Worm (Caenorhabditis elegans): ENCODE measurements around the gene wdr-4.

Gene wdr-4

DNA sequence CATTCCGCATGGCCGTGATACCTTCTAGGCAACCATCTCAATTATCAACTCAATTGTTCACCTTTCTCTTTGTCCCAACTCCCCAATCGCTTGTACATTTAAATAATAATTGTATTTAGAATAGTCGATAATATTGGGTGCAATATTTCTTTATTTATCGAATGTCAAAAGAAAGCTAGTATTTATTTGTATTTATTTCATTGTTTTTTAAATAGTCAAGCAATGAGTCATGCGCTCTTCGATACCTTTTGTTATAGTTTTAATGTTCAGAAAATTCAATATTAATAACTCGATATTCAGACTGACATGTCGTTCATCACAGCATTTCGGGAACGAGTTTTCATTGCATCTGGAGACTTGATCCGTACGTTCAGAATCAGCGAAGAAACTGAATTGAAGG, at the start of gene wdr-4:
wdr-4 (plus strand) TSS at position 301 of the 400 bp plus-strand sequence.
- no peak for TF ChIP-seq nfya-1 (tag; optimal IDR thresholded peaks at IDR 0.05; ENCODE audit: insufficient read depth)
- no peak for TF ChIP-seq nhr-67 (tag; optimal IDR thresholded peaks at IDR 0.05)
- no peak for TF ChIP-seq ceh-9 (tag; optimal IDR thresholded peaks at IDR 0.05)
- no peak for TF ChIP-seq nhr-76 (tag; optimal IDR thresholded peaks at IDR 0.05)
- no peak for TF ChIP-seq nhr-77 (tag; optimal IDR thresholded peaks at IDR 0.05)
- no peak for TF ChIP-seq skn-1 (tag; optimal IDR thresholded peaks at IDR 0.05)
- TF ChIP-seq egl-5 (tag; optimal IDR thresholded peaks at IDR 0.05) = no peak

DNA sequence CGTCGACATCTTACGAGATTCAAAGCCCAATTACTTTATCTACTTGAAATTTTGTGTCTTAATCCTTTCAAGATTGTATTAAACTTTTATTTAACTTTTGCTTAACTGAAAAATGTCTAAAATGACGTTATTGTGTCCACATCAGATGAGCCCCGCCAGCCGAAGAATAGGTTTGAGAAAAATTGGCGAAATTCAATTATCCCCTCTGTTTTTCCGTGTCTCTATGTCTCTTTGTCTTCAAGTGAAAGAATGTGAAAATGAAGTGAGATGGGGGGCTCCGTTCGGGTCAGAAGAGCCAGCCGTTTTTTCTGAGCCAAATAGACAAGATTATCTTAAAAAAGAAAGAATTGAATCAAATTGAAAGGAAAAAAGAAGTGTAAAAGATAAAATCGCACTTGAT, 48.3 kb upstream of the wdr-4 start:
- TF ChIP-seq mdl-1 (tag; optimal IDR thresholded peaks at IDR 0.05) = no peak
- no peak for TF ChIP-seq pqm-1 (tag; optimal IDR thresholded peaks at IDR 0.05)

DNA sequence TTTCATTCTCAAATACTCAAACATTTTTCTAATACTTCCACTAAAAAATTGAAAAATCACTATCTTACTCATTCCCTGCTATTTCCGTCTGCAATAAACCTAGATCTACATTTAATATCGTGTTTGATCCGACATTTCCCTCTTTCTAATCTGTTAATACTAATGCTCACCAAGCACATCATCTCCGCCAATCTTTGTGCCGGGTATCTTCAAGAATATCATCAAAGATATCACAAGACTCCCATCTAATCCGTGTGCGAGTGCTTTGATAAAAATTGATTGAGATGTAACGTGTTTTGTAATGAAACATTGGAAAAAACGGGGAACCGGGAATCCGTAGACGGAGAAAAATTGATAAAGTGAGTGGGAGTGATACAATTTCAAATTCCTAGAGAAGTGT, 46.3 kb upstream of the wdr-4 start:
- TF ChIP-seq nhr-67 (tag; optimal IDR thresholded peaks at IDR 0.05) = no peak
- no peak for TF ChIP-seq nhr-77 (tag; optimal IDR thresholded peaks at IDR 0.05)
- TF ChIP-seq ceh-82 (tag; optimal IDR thresholded peaks at IDR 0.05) = no peak
- TF ChIP-seq ceh-9 (tag; optimal IDR thresholded peaks at IDR 0.05) = no peak
- no peak for TF ChIP-seq egl-5 (tag; optimal IDR thresholded peaks at IDR 0.05)
- no peak for TF ChIP-seq ZK546.5 (tag; optimal IDR thresholded peaks at IDR 0.05)
- no peak for TF ChIP-seq zag-1 (tag; optimal IDR thresholded peaks at IDR 0.05)
- TF ChIP-seq tbx-2 (tag; optimal IDR thresholded peaks at IDR 0.05) = no peak
- TF ChIP-seq egl-27 (tag; optimal IDR thresholded peaks at IDR 0.05) = no peak

DNA sequence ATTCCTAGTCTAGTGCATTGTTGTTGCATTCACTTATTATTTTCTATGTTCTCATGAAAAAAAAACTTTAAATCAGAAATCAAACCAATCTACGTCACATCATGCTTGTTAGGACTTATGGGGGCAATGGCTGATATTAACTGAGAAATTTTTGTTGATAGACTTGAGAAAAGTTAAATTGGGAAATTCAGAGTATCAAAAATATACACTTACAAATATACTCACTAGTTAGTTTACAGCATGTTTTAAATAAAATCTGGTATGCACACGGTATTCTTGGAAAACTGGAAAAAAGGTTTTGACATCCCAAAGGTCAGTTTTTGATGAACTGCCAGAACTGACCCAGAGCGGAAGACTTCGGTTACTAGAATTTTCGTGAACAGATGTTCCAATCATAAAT, 44.6 kb upstream of the wdr-4 start:
- no peak for TF ChIP-seq pha-4 (tag; optimal IDR thresholded peaks at IDR 0.05)
- no peak for TF ChIP-seq hmg-11 (tag; optimal IDR thresholded peaks at IDR 0.05)
- TF ChIP-seq egl-5 (tag; optimal IDR thresholded peaks at IDR 0.05) = no peak
- TF ChIP-seq ceh-28 (tag; optimal IDR thresholded peaks at IDR 0.05) = no peak
- TF ChIP-seq lin-39 (tag; optimal IDR thresholded peaks at IDR 0.05) = no peak
- TF ChIP-seq mdl-1 (tag; optimal IDR thresholded peaks at IDR 0.05) = no peak

DNA sequence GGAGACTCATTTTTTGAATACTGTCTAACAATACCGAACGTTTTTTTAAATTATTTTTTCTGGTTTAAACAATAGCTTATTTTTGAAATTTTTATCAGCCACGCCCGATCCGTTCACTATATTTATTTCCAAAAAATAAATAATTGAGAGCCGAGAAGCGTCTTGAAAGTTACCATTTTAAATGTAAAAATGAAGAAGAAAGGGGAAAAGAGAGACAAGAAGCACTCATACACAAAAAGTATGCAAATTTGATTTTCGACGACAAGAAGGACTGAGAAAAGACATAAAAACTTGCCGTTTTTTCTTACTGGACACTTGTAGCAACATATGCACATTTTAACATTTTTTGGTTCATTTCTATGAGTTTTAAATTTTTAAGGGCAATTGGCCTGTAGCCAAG, 43.8 kb upstream of the wdr-4 start:
- TF ChIP-seq fkh-2 (tag; optimal IDR thresholded peaks at IDR 0.05) (no peak), fkh-10 (GFP tag; optimal IDR thresholded peaks at IDR 0.05) (peak; percentile 79), ceh-16 (tag; optimal IDR thresholded peaks at IDR 0.05) (no peak)

DNA sequence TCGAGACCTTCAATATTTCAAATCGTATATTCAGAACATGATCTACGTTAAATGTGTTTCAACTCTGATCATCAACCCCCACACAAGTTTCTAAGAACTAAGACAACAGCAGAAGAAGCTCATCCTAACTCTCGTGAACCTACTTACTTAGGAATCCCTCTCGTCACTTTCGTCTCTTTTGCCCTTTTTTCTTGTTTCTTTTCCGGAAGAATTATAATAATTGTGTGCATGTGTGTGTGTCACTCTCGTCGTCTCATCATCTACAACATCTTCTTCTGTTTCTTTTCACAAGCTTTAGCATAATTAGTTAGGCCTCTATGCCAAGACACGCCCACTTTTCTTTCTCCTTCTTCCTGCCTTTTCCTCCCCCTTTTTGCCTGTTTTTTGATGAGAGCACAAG, 35.1 kb upstream of the wdr-4 start:
- no peak for TF ChIP-seq nhr-25 (tag; optimal IDR thresholded peaks at IDR 0.05)
- peak; percentile 19 for TF ChIP-seq nfya-1 (tag; optimal IDR thresholded peaks at IDR 0.05; ENCODE audit: insufficient read depth)

DNA sequence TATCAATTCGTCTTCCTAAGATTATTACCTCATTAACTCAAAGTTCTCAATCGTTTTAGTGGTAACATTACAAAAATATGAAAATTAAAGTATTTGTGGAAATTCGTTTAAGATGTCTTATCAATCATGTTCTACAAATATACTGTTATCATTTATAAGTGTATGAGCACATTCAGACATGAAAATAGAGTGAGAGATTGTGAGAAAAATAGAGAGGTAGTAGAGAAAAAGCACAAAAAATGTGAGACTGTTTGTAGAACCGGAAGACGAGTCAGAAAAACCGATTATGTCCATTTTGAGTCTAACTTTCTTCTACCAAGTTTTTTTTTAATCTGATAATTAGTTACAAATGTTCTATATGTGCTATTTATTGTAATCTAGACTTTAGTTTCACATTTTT, 32.3 kb upstream of the wdr-4 start:
- TF ChIP-seq elt-2 (tag; optimal IDR thresholded peaks at IDR 0.05) (peak; percentile 88), pqm-1 (tag; optimal IDR thresholded peaks at IDR 0.05) (peak; percentile 92), jun-1 (tag; optimal IDR thresholded peaks at IDR 0.05) (peak; percentile 7), eor-1 (tag; optimal IDR thresholded peaks at IDR 0.05) (no peak)

ce11 chrIII:6695189-6695588, 30.4 kb upstream of the wdr-4 start:
- TF ChIP-seq aly-2 (tag; optimal IDR thresholded peaks at IDR 0.05) (no peak), jun-1 (tag; optimal IDR thresholded peaks at IDR 0.05) (no peak), ceh-82 (tag; optimal IDR thresholded peaks at IDR 0.05) (no peak), ceh-9 (tag; optimal IDR thresholded peaks at IDR 0.05) (no peak), nhr-77 (tag; optimal IDR thresholded peaks at IDR 0.05) (no peak), ceh-16 (tag; optimal IDR thresholded peaks at IDR 0.05) (no peak), nhr-23 (tag; optimal IDR thresholded peaks at IDR 0.05) (no peak), elt-1 (tag; optimal IDR thresholded peaks at IDR 0.05) (no peak), skn-1 (tag; optimal IDR thresholded peaks at IDR 0.05) (no peak), hmg-11 (tag; optimal IDR thresholded peaks at IDR 0.05) (peak; percentile 35), elt-2 (tag; optimal IDR thresholded peaks at IDR 0.05) (no peak), tbx-2 (tag; optimal IDR thresholded peaks at IDR 0.05) (no peak), elt-3 (tag; optimal IDR thresholded peaks at IDR 0.05) (no peak), ZK546.5 (tag; optimal IDR thresholded peaks at IDR 0.05) (no peak), unc-62 (GFP tag; optimal IDR thresholded peaks at IDR 0.05) (peak; percentile 5), eor-1 (tag; optimal IDR thresholded peaks at IDR 0.05) (no peak), unc-39 (tag; optimal IDR thresholded peaks at IDR 0.05) (no peak), nhr-237 (tag; optimal IDR thresholded peaks at IDR 0.05) (no peak), nhr-11 (tag; optimal IDR thresholded peaks at IDR 0.05) (no peak), pha-4 (tag; optimal IDR thresholded peaks at IDR 0.05) (no peak), lin-39 (tag; optimal IDR thresholded peaks at IDR 0.05) (peak; percentile 68), nhr-67 (tag; optimal IDR thresholded peaks at IDR 0.05) (no peak), nhr-76 (tag; optimal IDR thresholded peaks at IDR 0.05) (no peak), mml-1 (tag; optimal IDR thresholded peaks at IDR 0.05) (no peak), fkh-10 (GFP tag; optimal IDR thresholded peaks at IDR 0.05) (no peak), R02D3.7 (tag; optimal IDR thresholded peaks at IDR 0.05) (no peak), ztf-11 (tag; optimal IDR thresholded peaks at IDR 0.05) (no peak), fkh-2 (tag; optimal IDR thresholded peaks at IDR 0.05) (no peak), nfya-1 (tag; optimal IDR thresholded peaks at IDR 0.05; ENCODE audit: insufficient read depth) (peak; percentile 67), zag-1 (tag; optimal IDR thresholded peaks at IDR 0.05) (no peak), nhr-25 (tag; optimal IDR thresholded peaks at IDR 0.05) (no peak), pqm-1 (tag; optimal IDR thresholded peaks at IDR 0.05) (no peak)

Measured in whole organism, L3 larva.